Fruit fly (Drosophila melanogaster): ENCODE measurements around the gene CG43679.

CG43679 gene

dm6 chr3L:15035585-15035984, 15.6 kb downstream of the CG43679 start (continued):
- no peak for TF ChIP-seq fd59A (GFP tag; optimal IDR thresholded peaks at IDR 0.05)
- no peak for TF ChIP-seq CG6854 (GFP tag; optimal IDR thresholded peaks at IDR 0.05)
- TF ChIP-seq CG7368 (GFP tag; optimal IDR thresholded peaks at IDR 0.05), result no peak
- no peak for TF ChIP-seq Lpt (GFP tag; optimal IDR thresholded peaks at IDR 0.05)
- peak; percentile 6 for TF ChIP-seq Smox (GFP tag; optimal IDR thresholded peaks at IDR 0.05)
- TF ChIP-seq CG3919 (GFP tag; optimal IDR thresholded peaks at IDR 0.05), result peak; percentile 16
- TF ChIP-seq CG31627 (GFP tag; optimal IDR thresholded peaks at IDR 0.05), result peak; percentile 2
- no peak for TF ChIP-seq CG8632 (GFP tag; optimal IDR thresholded peaks at IDR 0.05)
- TF ChIP-seq fd85E (GFP tag; optimal IDR thresholded peaks at IDR 0.05), result no peak
- TF ChIP-seq Ets21C (GFP tag; optimal IDR thresholded peaks at IDR 0.05), result no peak
- no peak for TF ChIP-seq CG15336 (GFP tag; IDR thresholded peaks at IDR 0.05)
- TF ChIP-seq CG10669 (GFP tag; optimal IDR thresholded peaks at IDR 0.05), result no peak
- TF ChIP-seq CG11762 (GFP tag; optimal IDR thresholded peaks at IDR 0.05; ENCODE audit: insufficient read depth), result no peak
- TF ChIP-seq CG8119 (GFP tag; IDR thresholded peaks at IDR 0.05), result no peak
- TF ChIP-seq dac (GFP tag; optimal IDR thresholded peaks at IDR 0.05), result no peak

- TF ChIP-seq CG10669 (GFP tag; optimal IDR thresholded peaks at IDR 0.05), result no peak
- peak; percentile 26 for TF ChIP-seq Eip78C (GFP tag)
- no peak for TF ChIP-seq OdsH (GFP tag; optimal IDR thresholded peaks at IDR 0.05)
- no peak for TF ChIP-seq CG7368 (GFP tag; optimal IDR thresholded peaks at IDR 0.05)
These were observed 16.5 kb downstream of the CG43679 start for dm6 chr3L:15034714-15035076.

dm6 chr3L:15034061-15034713, 17.0 kb downstream of the CG43679 start:
- TF ChIP-seq CG9139 (GFP tag; optimal IDR thresholded peaks at IDR 0.05) (no peak), CG3032 (tag; optimal IDR thresholded peaks at IDR 0.05) (peak; percentile 25), fd59A (GFP tag; optimal IDR thresholded peaks at IDR 0.05) (no peak), Lpt (GFP tag; optimal IDR thresholded peaks at IDR 0.05) (no peak), CG4318 (GFP tag; optimal IDR thresholded peaks at IDR 0.05) (no peak), CG11902 (GFP tag; optimal IDR thresholded peaks at IDR 0.05) (no peak), CG8319 (GFP tag; optimal IDR thresholded peaks at IDR 0.05) (no peak), CG10631 (GFP tag; optimal IDR thresholded peaks at IDR 0.05) (peak; percentile 6), lz (GFP tag; optimal IDR thresholded peaks at IDR 0.05) (no peak), svp (GFP tag) (peak; percentile 23), OdsH (GFP tag; optimal IDR thresholded peaks at IDR 0.05) (peak; percentile 8), net (GFP tag; optimal IDR thresholded peaks at IDR 0.05) (no peak), eg (GFP tag; IDR thresholded peaks at IDR 0.05) (no peak), CG15336 (GFP tag; IDR thresholded peaks at IDR 0.05) (no peak), CG32006 (GFP tag; optimal IDR thresholded peaks at IDR 0.05) (peak; percentile 12), Eip78C (GFP tag) (peak; percentile 62)

dm6 chr3L:15031773-15032172, 19.5 kb downstream of the CG43679 start:
- TF ChIP-seq CG7368 (GFP tag; optimal IDR thresholded peaks at IDR 0.05) (no peak), CG11294 (GFP tag; IDR thresholded peaks at IDR 0.05) (no peak), svp (GFP tag) (peak; percentile 8)

- TF ChIP-seq topi (GFP tag; optimal IDR thresholded peaks at IDR 0.05), result no peak
- no peak for TF ChIP-seq Hr4 (GFP tag; optimal IDR thresholded peaks at IDR 0.05)
- TF ChIP-seq CG9139 (GFP tag; optimal IDR thresholded peaks at IDR 0.05), result no peak
- TF ChIP-seq Ets21C (GFP tag; optimal IDR thresholded peaks at IDR 0.05), result no peak
- TF ChIP-seq Sox14 (GFP tag; optimal IDR thresholded peaks at IDR 0.05), result no peak
- TF ChIP-seq fkh (GFP tag; optimal IDR thresholded peaks at IDR 0.05), result no peak
- no peak for TF ChIP-seq ss (GFP tag; optimal IDR thresholded peaks at IDR 0.05)
- no peak for TF ChIP-seq Eip78C (GFP tag)
- no peak for TF ChIP-seq CG4318 (GFP tag; optimal IDR thresholded peaks at IDR 0.05)
- TF ChIP-seq eg (GFP tag; IDR thresholded peaks at IDR 0.05), result no peak
- no peak for TF ChIP-seq dac (GFP tag; optimal IDR thresholded peaks at IDR 0.05)
- no peak for TF ChIP-seq Lpt (GFP tag; optimal IDR thresholded peaks at IDR 0.05)
- no peak for TF ChIP-seq CG6163 (GFP tag; IDR thresholded peaks at IDR 0.05)
- TF ChIP-seq Blimp-1 (GFP tag; optimal IDR thresholded peaks at IDR 0.05), result no peak
- no peak for TF ChIP-seq CG6792 (GFP tag; optimal IDR thresholded peaks at IDR 0.05)
- no peak for TF ChIP-seq CG11294 (GFP tag; IDR thresholded peaks at IDR 0.05)
- no peak for TF ChIP-seq CG34406 (GFP tag; optimal IDR thresholded peaks at IDR 0.05)
- no peak for TF ChIP-seq CG31627 (GFP tag; optimal IDR thresholded peaks at IDR 0.05)
- TF ChIP-seq Sox102F (GFP tag; optimal IDR thresholded peaks at IDR 0.05), result no peak
These were observed 28.0 kb downstream of the CG43679 start, which contains the start of gene CG32148 for dm6 chr3L:15023192-15023591. Gene CG32148 (plus strand): TSS chr3L:15023492.

Data from whole organism, prepupa.